Fruit fly (Drosophila melanogaster) whole organism, embryonic: Measurements from ENCODE around the gene eIF2Bepsilon.

Experiments
- Abd-B ChIP-seq: fragments of 200-800 bp; sonication (Bioruptor generic); optimal IDR thresholded peaks from 2 replicates; lab custom pipeline; 2018; ENCODE audit warnings: missing biosample characterization, mild to moderate bottlenecking, missing genetic modification characterization, moderate library complexity
- Atf-2 ChIP-seq: fragments of 200-800 bp; sonication (Bioruptor generic); optimal IDR thresholded peaks from 2 replicates; lab custom pipeline; 2016; ENCODE audit warnings: missing biosample characterization, missing genetic modification characterization
- CG11398 ChIP-seq: fragments of 200-800 bp; sonication (Bioruptor generic); optimal IDR thresholded peaks from 2 replicates; lab custom pipeline; 2016; ENCODE audit warnings: missing biosample characterization, missing genetic modification characterization
- CG13123 ChIP-seq: fragments of 200-800 bp; sonication (Bioruptor generic); optimal IDR thresholded peaks from 2 replicates; lab custom pipeline; 2016; ENCODE audit warnings: missing biosample characterization, missing genetic modification characterization
- CG13775 ChIP-seq: fragments of 200-800 bp; sonication (Bioruptor generic); optimal IDR thresholded peaks from 3 replicates; lab custom pipeline; 2017; ENCODE audit warnings: missing biosample characterization, mild to moderate bottlenecking, missing genetic modification characterization
- CG14667 ChIP-seq: fragments of 200-800 bp; sonication (Bioruptor generic); IDR thresholded peaks from 2 replicates; pipeline ENCODE4 v1.3.6; 2022; ENCODE audit warnings: missing biosample characterization, missing genetic modification characterization
- CG14860 ChIP-seq: fragments of 200-800 bp; sonication (Bioruptor generic); IDR thresholded peaks from 3 replicates; pipeline ENCODE4 v1.3.6; 2022; ENCODE audit warnings: missing biosample characterization, missing genetic modification characterization; ENCODE audit not compliant: partially characterized antibody
- CG2120 ChIP-seq: fragments of 200-800 bp; sonication (Bioruptor generic); optimal IDR thresholded peaks from 3 replicates; lab custom pipeline; 2016; ENCODE audit warnings: missing biosample characterization, missing genetic modification characterization
- CG30403 ChIP-seq: fragments of 200-800 bp; sonication (Bioruptor generic); optimal IDR thresholded peaks from 3 replicates; lab custom pipeline; 2016; ENCODE audit warnings: missing biosample characterization, missing genetic modification characterization
- CG32767 ChIP-seq: fragments of 200-800 bp; sonication (Bioruptor generic); IDR thresholded peaks from 2 replicates; pipeline ENCODE4 v1.3.6; 2022; ENCODE audit warnings: missing biosample characterization, missing genetic modification characterization
- CG3995 ChIP-seq: fragments of 200-800 bp; sonication (Bioruptor generic); optimal IDR thresholded peaks from 3 replicates; lab custom pipeline; 2016; ENCODE audit warnings: missing biosample characterization, missing genetic modification characterization
- CG4730 ChIP-seq: fragments of 200-800 bp; sonication (Bioruptor generic); IDR thresholded peaks from 2 replicates; pipeline ENCODE4 v1.3.6; 2022; ENCODE audit warnings: missing biosample characterization, missing genetic modification characterization
- CG4820 ChIP-seq: fragments of 200-800 bp; sonication (Bioruptor generic); optimal IDR thresholded peaks from 3 replicates; lab custom pipeline; 2016; ENCODE audit warnings: missing biosample characterization, missing genetic modification characterization
- CG5180 ChIP-seq: fragments of 200-800 bp; sonication (Bioruptor generic); optimal IDR thresholded peaks from 3 replicates; lab custom pipeline; 2017; ENCODE audit warnings: missing biosample characterization, missing genetic modification characterization, mild to moderate bottlenecking, moderate library complexity, missing genetic modification reagents
- CG5953 ChIP-seq: fragments of 200-800 bp; sonication (Bioruptor generic); IDR thresholded peaks from 2 replicates; pipeline ENCODE4 v1.3.6; 2022; ENCODE audit warnings: missing biosample characterization, missing genetic modification characterization
- CG6791 ChIP-seq: fragments of 200-800 bp; sonication (Bioruptor generic); IDR thresholded peaks from 3 replicates; pipeline ENCODE4 v1.3.6; 2022; ENCODE audit warnings: missing biosample characterization, missing genetic modification characterization; ENCODE audit not compliant: partially characterized antibody
- CG6854 ChIP-seq: fragments of 200-800 bp; sonication (Bioruptor generic); optimal IDR thresholded peaks from 3 replicates; lab custom pipeline; 2017; ENCODE audit warnings: missing biosample characterization, mild to moderate bottlenecking, missing genetic modification characterization
- CG7745 ChIP-seq: fragments of 200-800 bp; sonication (Bioruptor generic); optimal IDR thresholded peaks from 2 replicates; lab custom pipeline; 2018; ENCODE audit warnings: missing biosample characterization, mild to moderate bottlenecking, missing genetic modification characterization, moderate library complexity
- CG7786 ChIP-seq: fragments of 200-800 bp; sonication (Bioruptor generic); optimal IDR thresholded peaks from 2 replicates; lab custom pipeline; 2016; ENCODE audit warnings: missing biosample characterization, missing genetic modification characterization
- CG9609 ChIP-seq: fragments of 200-800 bp; sonication (Bioruptor generic); optimal IDR thresholded peaks from 3 replicates; lab custom pipeline; 2016; ENCODE audit warnings: missing biosample characterization, missing genetic modification characterization
- ERR ChIP-seq: fragments of 200-800 bp; sonication (Bioruptor generic); optimal IDR thresholded peaks from 2 replicates; lab custom pipeline; 2016; ENCODE audit warnings: missing biosample characterization, missing genetic modification characterization
- Fer2 ChIP-seq: fragments of 200-800 bp; sonication (Bioruptor generic); optimal IDR thresholded peaks from 2 replicates; lab custom pipeline; 2018; ENCODE audit warnings: missing biosample characterization, mild to moderate bottlenecking, missing genetic modification characterization, moderate library complexity
- Fer3 ChIP-seq: fragments of 200-800 bp; sonication (Bioruptor generic); optimal IDR thresholded peaks from 2 replicates; lab custom pipeline; 2018; ENCODE audit warnings: missing biosample characterization, mild to moderate bottlenecking, missing genetic modification characterization, moderate library complexity
- H15 ChIP-seq: fragments of 200-800 bp; sonication (Bioruptor generic); IDR thresholded peaks from 3 replicates; pipeline ENCODE4 v1.3.6; 2022; ENCODE audit warnings: missing biosample characterization, missing genetic modification characterization
- MBD-R2 ChIP-seq: fragments of 200-800 bp; sonication (Bioruptor generic); IDR thresholded peaks from 2 replicates; pipeline ENCODE4 v1.3.6; 2022; ENCODE audit warnings: missing biosample characterization, missing genetic modification characterization
- MTF-1 ChIP-seq: fragments of 200-800 bp; sonication (Bioruptor generic); optimal IDR thresholded peaks from 2 replicates; lab custom pipeline; 2018; ENCODE audit warnings: missing biosample characterization, mild to moderate bottlenecking, missing genetic modification characterization, borderline replicate concordance
- Meics ChIP-seq: fragments of 200-800 bp; sonication (Bioruptor generic); optimal IDR thresholded peaks from 2 replicates; lab custom pipeline; 2017; ENCODE audit warnings: missing biosample characterization, mild to moderate bottlenecking, missing genetic modification characterization
- NC2β ChIP-seq: fragments of 200-800 bp; sonication (Bioruptor generic); optimal IDR thresholded peaks from 2 replicates; lab custom pipeline; 2016; ENCODE audit warnings: missing biosample characterization, missing genetic modification characterization
- Six4 ChIP-seq: fragments of 200-800 bp; sonication (Bioruptor generic); optimal IDR thresholded peaks from 2 replicates; lab custom pipeline; 2016; ENCODE audit warnings: missing biosample characterization, missing genetic modification characterization
- Tbp ChIP-seq: fragments of >200 bp; optimal IDR thresholded peaks from 2 replicates; lab custom pipeline; 2018; ENCODE audit warnings: missing biosample characterization, missing genetic modification characterization
- Usf ChIP-seq: fragments of 200-800 bp; sonication (Bioruptor generic); optimal IDR thresholded peaks from 2 replicates; lab custom pipeline; 2017; ENCODE audit warnings: missing genotype, missing biosample characterization, missing genetic modification characterization
- chif ChIP-seq, 2 experiments: fragments of 200-800 bp; sonication (Bioruptor generic); optimal IDR thresholded peaks; 3 replicates each; lab custom pipeline; 2016; ENCODE audit warnings: missing biosample characterization in 2 of 2, missing genetic modification characterization in 2 of 2
- chn ChIP-seq: fragments of 200-800 bp; sonication (Bioruptor generic); optimal IDR thresholded peaks from 2 replicates; lab custom pipeline; 2016; ENCODE audit warnings: missing biosample characterization, missing genetic modification characterization
- dati ChIP-seq: fragments of 200-800 bp; sonication (Bioruptor generic); IDR thresholded peaks from 2 replicates; pipeline ENCODE4 v1.3.6; 2022; ENCODE audit warnings: missing biosample characterization, missing genetic modification characterization
- dmrt11E ChIP-seq: fragments of 200-800 bp; sonication (Bioruptor generic); optimal IDR thresholded peaks from 3 replicates; lab custom pipeline; 2018; ENCODE audit warnings: missing biosample characterization, mild to moderate bottlenecking, missing genetic modification characterization, moderate library complexity
- hkb ChIP-seq, 2 experiments: fragments of 200-800 bp in 1 of 2; fragments of >200 bp in 1 of 2; sonication (Bioruptor generic) in 1 of 2; IDR thresholded peaks in 1 of 2; optimal IDR thresholded peaks in 1 of 2; 2 replicates each; pipeline versions ENCODE4 v1.3.6 to Lab custom; 2017 to 2022; ENCODE audit warnings: missing biosample characterization in 1 of 2, missing genetic modification characterization in 1 of 2
- hth ChIP-seq: fragments of >200 bp; optimal IDR thresholded peaks from 2 replicates; lab custom pipeline; 2017; ENCODE audit warnings: inconsistent platforms
- lab ChIP-seq: fragments of 200-800 bp; sonication (Bioruptor generic); optimal IDR thresholded peaks from 3 replicates; lab custom pipeline; 2017; ENCODE audit warnings: missing biosample characterization, missing genetic modification characterization, mild to moderate bottlenecking, moderate library complexity, missing genetic modification reagents
- lola ChIP-seq, 3 experiments: fragments of >200 bp in 2 of 3; fragments of 200-800 bp in 1 of 3; sonication (Bioruptor generic) in 1 of 3; optimal IDR thresholded peaks; 2 replicates each; lab custom pipeline; 2017 to 2019; ENCODE audit warnings: missing biosample characterization in 3 of 3, missing genetic modification characterization in 3 of 3, mild to moderate bottlenecking in 1 of 3, moderate library complexity in 1 of 3
- nau ChIP-seq: fragments of 200-800 bp; sonication (Bioruptor generic); optimal IDR thresholded peaks from 3 replicates; lab custom pipeline; 2017; ENCODE audit warnings: missing biosample characterization, mild to moderate bottlenecking, missing genetic modification characterization, missing genetic modification reagents
- pho ChIP-seq: fragments of 200-800 bp; sonication (Bioruptor generic); optimal IDR thresholded peaks from 2 replicates; lab custom pipeline; 2016; ENCODE audit warnings: missing biosample characterization, missing genetic modification characterization
- phol ChIP-seq: fragments of 200-800 bp; sonication (Bioruptor generic); optimal IDR thresholded peaks from 3 replicates; lab custom pipeline; 2018; ENCODE audit warnings: missing biosample characterization, mild to moderate bottlenecking, missing genetic modification characterization, moderate library complexity
- pnt ChIP-seq: fragments of 200-800 bp; sonication (Bioruptor generic); optimal IDR thresholded peaks from 3 replicates; lab custom pipeline; 2016; ENCODE audit warnings: missing biosample characterization, missing genetic modification characterization
- psq ChIP-seq: fragments of 200-800 bp; sonication (Bioruptor generic); optimal IDR thresholded peaks from 2 replicates; lab custom pipeline; 2017; ENCODE audit warnings: missing biosample characterization, missing genetic modification characterization
- run ChIP-seq: fragments of 200-800 bp; sonication (Bioruptor generic); optimal IDR thresholded peaks from 3 replicates; lab custom pipeline; 2018; ENCODE audit warnings: missing biosample characterization, mild to moderate bottlenecking, missing genetic modification characterization
- stc ChIP-seq: fragments of 200-800 bp; sonication (Bioruptor generic); IDR thresholded peaks from 2 replicates; pipeline ENCODE4 v1.3.6; 2022; ENCODE audit warnings: missing biosample characterization, missing genetic modification characterization
- stwl ChIP-seq: fragments of 200-800 bp; sonication (Bioruptor generic); optimal IDR thresholded peaks from 3 replicates; lab custom pipeline; 2018; ENCODE audit warnings: missing biosample characterization, mild to moderate bottlenecking, missing genetic modification characterization, moderate library complexity
- tap ChIP-seq: fragments of 200-800 bp; optimal IDR thresholded peaks from 3 replicates; lab custom pipeline; 2019; ENCODE audit warnings: missing biosample characterization, mild to moderate bottlenecking, missing genetic modification characterization, moderate library complexity
- twi ChIP-seq: fragments of 200-800 bp; optimal IDR thresholded peaks from 2 replicates; lab custom pipeline; 2019; ENCODE audit warnings: missing biosample characterization, mild to moderate bottlenecking, missing genetic modification characterization, moderate library complexity
- usp ChIP-seq: fragments of >200 bp; optimal IDR thresholded peaks from 2 replicates; lab custom pipeline; 2017; ENCODE audit warnings: missing biosample characterization, missing genetic modification characterization

eIF2Bepsilon gene

dm6 chrX:1940020-1940419, 17.3 kb upstream of the eIF2Bepsilon start, which contains the start of the genes CG3857 and CG3587 (continued):
- no peak for TF ChIP-seq tap (tag; lab: Kevin White, UChicago)
- no peak for TF ChIP-seq MTF-1 (GFP tag; lab: Kevin White, UChicago)
- no peak for TF ChIP-seq CG7745
- peak; percentile 91 for TF ChIP-seq CG2120 (GFP tag; lab: Kevin White, UChicago)
- no peak for TF ChIP-seq hth (lab: Kevin White, UChicago)
- peak; percentile 29 for TF ChIP-seq run (tag; lab: Kevin White, UChicago)
- peak; percentile 83 for TF ChIP-seq CG13775
- TF ChIP-seq stwl (tag; lab: Kevin White, UChicago) = peak; percentile 93
- 0 out of 2 replicates have a peak, but pooled peaks have one; percentile 37 for TF ChIP-seq CG32767
- peak; percentile 58 for TF ChIP-seq NC2β (GFP tag; lab: Kevin White, UChicago)
- TF ChIP-seq chn (GFP tag; lab: Kevin White, UChicago) = peak; percentile 83
- no peak for TF ChIP-seq CG14667
- peak; percentile 10 for TF ChIP-seq Fer2 (tag; lab: Kevin White, UChicago)
- TF ChIP-seq CG4820 (GFP tag; lab: Kevin White, UChicago) = peak; percentile 70
- TF ChIP-seq CG7786 (GFP tag; lab: Kevin White, UChicago) = peak; percentile 86
- peak; percentile 80 for TF ChIP-seq CG11398 (GFP tag; lab: Kevin White, UChicago)
- TF ChIP-seq CG3995 (GFP tag; lab: Kevin White, UChicago) = peak; percentile 68
- peak; percentile 47 for TF ChIP-seq Fer3 (tag; lab: Kevin White, UChicago)
- TF ChIP-seq hkb (optimal IDR thresholded peaks at IDR 0.05; lab: Kevin White, UChicago) = no peak
- TF ChIP-seq hkb (GFP tag; IDR thresholded peaks at IDR 0.05; lab: Robert Waterston, UW) = peak; percentile 40; the same call in 1 of the 2 replicates
- 0 out of 2 replicates have a peak, but pooled peaks have one; percentile 44 for TF ChIP-seq stc (GFP tag; lab: Robert Waterston, UW)
- peak; percentile 76 to 78 for TF ChIP-seq chif (GFP tag; optimal IDR thresholded peaks at IDR 0.05; lab: Kevin White, UChicago)
- peak in 1 of 3 experiments; percentile 67 for TF ChIP-seq lola (GFP tag; optimal IDR thresholded peaks at IDR 0.05; lab: Kevin White, UChicago)
- TF ChIP-seq phol = peak; percentile 71
- peak; percentile 70 for TF ChIP-seq lab (GFP tag; lab: Kevin White, UChicago)
- peak; percentile 65 for TF ChIP-seq Tbp (GFP tag; lab: Kevin White, UChicago)
- TF ChIP-seq CG30403 (GFP tag; lab: Kevin White, UChicago) = peak; percentile 90
- TF ChIP-seq CG5953 = 0 out of 2 replicates have a peak, but pooled peaks have one; percentile 25
- TF ChIP-seq dmrt11E (tag; lab: Kevin White, UChicago) = peak; percentile 70
- peak; percentile 66 for TF ChIP-seq Usf (GFP tag; lab: Kevin White, UChicago)
- TF ChIP-seq twi (tag; lab: Kevin White, UChicago) = peak; percentile 38
- peak; percentile 84 for TF ChIP-seq Atf-2 (GFP tag; lab: Kevin White, UChicago)
- TF ChIP-seq pho = peak; percentile 70
- peak; percentile 18 for TF ChIP-seq psq (GFP tag; lab: Kevin White, UChicago)
- TF ChIP-seq pnt (GFP tag; lab: Kevin White, UChicago) = peak; percentile 75
- TF ChIP-seq CG5180 (GFP tag; lab: Kevin White, UChicago) = peak; percentile 19
- peak; percentile 83 for TF ChIP-seq CG9609
- TF ChIP-seq Abd-B (GFP tag; lab: Kevin White, UChicago) = peak; percentile 71
- peak; percentile 59 for TF ChIP-seq Six4 (GFP tag; lab: Kevin White, UChicago)
- TF ChIP-seq dati (GFP tag; lab: Robert Waterston, UW) = no peak
- no peak for TF ChIP-seq CG6791 (GFP tag; lab: Robert Waterston, UW)
- TF ChIP-seq H15 (GFP tag; lab: Robert Waterston, UW) = peak; percentile 35; the same call in 1 of the 3 replicates
- TF ChIP-seq CG14860 (GFP tag; lab: Robert Waterston, UW) = no peak
- peak; percentile 79 for TF ChIP-seq MBD-R2
- no peak for TF ChIP-seq ERR
- no peak for TF ChIP-seq CG6854 (GFP tag; lab: Kevin White, UChicago)
- TF ChIP-seq usp (GFP tag; lab: Kevin White, UChicago) = no peak
- peak; percentile 55 for TF ChIP-seq Meics (GFP tag; lab: Kevin White, UChicago)
- TF ChIP-seq nau (GFP tag; lab: Kevin White, UChicago) = no peak
- peak; percentile 54 for TF ChIP-seq CG13123 (GFP tag; lab: Kevin White, UChicago)
- TF ChIP-seq CG4730 (GFP tag; lab: Robert Waterston, UW) = peak; percentile 64
